Fruit fly (Drosophila melanogaster): ENCODE data around the gene Ythdc1.

DNA sequence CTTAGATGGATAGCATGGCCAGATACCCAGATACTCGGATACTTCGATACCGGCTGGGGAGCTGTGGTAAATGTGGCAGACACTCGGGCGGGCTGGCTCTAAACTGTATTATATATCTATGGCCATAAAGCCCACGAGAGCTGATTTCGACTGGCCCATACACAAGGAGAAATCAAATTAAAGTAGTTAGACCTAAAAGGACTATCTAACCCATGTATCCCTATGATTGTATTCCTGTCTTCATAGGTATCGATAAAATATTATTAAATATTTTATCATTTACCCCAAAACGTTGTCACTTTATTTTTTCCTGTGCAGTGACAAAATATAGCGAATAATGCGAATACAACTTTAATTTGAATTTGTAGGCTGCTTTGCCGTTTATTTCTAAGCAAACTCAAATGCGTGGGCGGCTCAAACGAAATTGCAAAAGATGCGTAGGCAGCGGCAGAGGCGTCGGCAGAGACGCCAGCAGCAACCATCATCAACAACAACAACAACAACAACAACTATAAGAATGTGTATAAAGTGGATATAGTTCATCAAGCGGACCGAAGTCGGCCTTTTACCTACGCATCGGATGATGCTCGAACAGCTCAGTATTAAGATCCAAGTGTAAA, 8.0 kb upstream of the Ythdc1 start:
- no peak for TF ChIP-seq insv (optimal IDR thresholded peaks at IDR 0.05)
- no peak for TF ChIP-seq ttk (optimal IDR thresholded peaks at IDR 0.05)
- no peak for TF ChIP-seq h (optimal IDR thresholded peaks at IDR 0.05)

Data from Kc167 (cell line).